Worm (Caenorhabditis elegans) whole organism, late embryonic: ENCODE measurements around the gene C10G8.4.

ENCODE experiments used
- C38D4.7 ChIP-seq: fragments of 200-800 bp; sonication (Bioruptor generic); optimal IDR thresholded peaks from 2 replicates; lab custom pipeline; 2018; ENCODE audit warnings: mild to moderate bottlenecking, missing genetic modification characterization, moderate library complexity, missing compliant biosample characterization
- K02D7.2 ChIP-seq: sonication (generic microtip); optimal IDR thresholded peaks from 2 replicates; lab custom pipeline; 2017; ENCODE audit warnings: mild to moderate bottlenecking, missing genetic modification characterization, missing compliant biosample characterization
- ceh-31 ChIP-seq: sonication (generic microtip); optimal IDR thresholded peaks from 2 replicates; lab custom pipeline; 2016; ENCODE audit warnings: missing genetic modification characterization, missing compliant biosample characterization
- che-1 ChIP-seq: sonication (generic microtip); optimal IDR thresholded peaks from 2 replicates; lab custom pipeline; 2016; ENCODE audit warnings: mild to moderate bottlenecking, missing genetic modification characterization, missing compliant biosample characterization
- dve-1 ChIP-seq: sonication (generic microtip); optimal IDR thresholded peaks from 2 replicates; lab custom pipeline; 2017; ENCODE audit warnings: antibody characterized with exemption, mild to moderate bottlenecking, missing genetic modification characterization, missing compliant biosample characterization
- ets-4 ChIP-seq: sonication (generic microtip); optimal IDR thresholded peaks from 2 replicates; lab custom pipeline; 2016; ENCODE audit warnings: missing genetic modification characterization, missing compliant biosample characterization
- pha-4 ChIP-seq: fragments of 150-350 bp; optimal IDR thresholded peaks from 2 replicates; lab custom pipeline; 2018; ENCODE audit warnings: missing biosample characterization, missing genetic modification reagents, missing genetic modification characterization
- unc-86 ChIP-seq: sonication (generic microtip); optimal IDR thresholded peaks from 2 replicates; lab custom pipeline; 2016; ENCODE audit warnings: missing genetic modification characterization, missing compliant biosample characterization

DNA sequence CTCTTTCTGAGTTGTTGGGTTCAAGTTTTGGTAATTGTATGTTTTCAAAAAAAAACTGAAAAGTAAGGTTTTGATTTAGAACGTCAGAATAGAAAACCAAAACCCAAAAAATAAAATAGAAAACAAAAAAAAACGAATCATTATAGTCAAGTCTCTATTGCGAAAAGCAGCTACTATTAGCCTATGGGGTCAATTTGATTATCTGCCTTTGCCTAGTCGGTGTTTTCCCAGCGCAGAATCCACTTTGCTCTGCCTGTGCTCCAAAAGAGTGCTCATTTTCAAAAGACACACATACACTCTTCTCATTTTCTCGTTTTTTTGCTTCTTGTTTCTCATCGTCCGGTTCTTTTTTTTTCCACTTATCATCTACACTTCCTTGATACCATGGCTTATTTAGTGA, 23.1 kb upstream of the C10G8.4 start:
- TF ChIP-seq unc-86 (tag; lab: Kevin White, UChicago) = no peak
- no peak for TF ChIP-seq C38D4.7 (GFP tag; lab: Kevin White, UChicago)
- no peak for TF ChIP-seq dve-1 (tag; lab: Kevin White, UChicago)
- no peak for TF ChIP-seq ceh-31 (tag; lab: Kevin White, UChicago)
- TF ChIP-seq pha-4 (tag; lab: Kevin White, UChicago) = no peak
- TF ChIP-seq che-1 = no peak
- TF ChIP-seq K02D7.2 = no peak
- no peak for TF ChIP-seq ets-4 (tag; lab: Kevin White, UChicago)
